Fruit fly (Drosophila melanogaster): Measurements from ENCODE around the gene Ac76E.
A peak's percentile ranks its signal among the peaks of the same experiment; 100 is the strongest.

Gene Ac76E

DNA sequence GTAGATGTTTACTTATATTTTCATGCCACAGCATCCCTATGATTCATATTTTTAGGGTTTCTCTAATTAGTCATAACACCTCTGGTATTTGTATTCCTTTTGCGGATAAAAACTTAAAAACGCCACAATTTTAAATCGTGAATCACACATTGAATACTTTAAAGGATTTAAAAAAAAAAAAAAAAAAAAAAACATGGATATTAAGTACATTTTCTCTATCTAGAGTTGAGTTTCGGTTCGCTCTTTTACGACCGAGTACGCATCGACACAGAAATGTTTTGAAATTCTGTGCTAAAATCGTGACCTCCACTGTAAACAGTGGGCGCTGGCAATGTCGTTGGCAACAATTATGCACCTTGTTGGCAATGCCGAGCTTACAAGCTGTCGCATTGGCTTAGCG lies 33.7 kb upstream of the Ac76E start:
- TF ChIP-seq esn (GFP tag; optimal IDR thresholded peaks at IDR 0.05) (peak; percentile 45), CG10669 (GFP tag; optimal IDR thresholded peaks at IDR 0.05) (peak; percentile 23), fkh (GFP tag; optimal IDR thresholded peaks at IDR 0.05) (no peak), OdsH (GFP tag; optimal IDR thresholded peaks at IDR 0.05) (peak; percentile 66), svp (GFP tag) (peak; percentile 64), Hr39 (GFP tag; optimal IDR thresholded peaks at IDR 0.05) (peak; percentile 38), Hr4 (GFP tag; optimal IDR thresholded peaks at IDR 0.05) (peak; percentile 70), spab (GFP tag; optimal IDR thresholded peaks at IDR 0.05) (no peak), CG9139 (GFP tag; optimal IDR thresholded peaks at IDR 0.05) (no peak), pdm3 (GFP tag; optimal IDR thresholded peaks at IDR 0.05) (peak; percentile 51), Eip93F (GFP tag; optimal IDR thresholded peaks at IDR 0.05) (no peak), CG11902 (GFP tag; optimal IDR thresholded peaks at IDR 0.05) (no peak), CG6808 (GFP tag; optimal IDR thresholded peaks at IDR 0.05) (no peak), CG8632 (GFP tag; optimal IDR thresholded peaks at IDR 0.05) (peak; percentile 34), CG7368 (GFP tag; optimal IDR thresholded peaks at IDR 0.05) (no peak), fd85E (GFP tag; optimal IDR thresholded peaks at IDR 0.05) (no peak), salr (GFP tag; optimal IDR thresholded peaks at IDR 0.05) (peak in 1 of 2 experiments; percentile 55), dsx (GFP tag; optimal IDR thresholded peaks at IDR 0.05; ENCODE audit: poor library complexity, severe bottlenecking) (no peak), Sox15 (GFP tag; optimal IDR thresholded peaks at IDR 0.05) (no peak), CG34406 (GFP tag; optimal IDR thresholded peaks at IDR 0.05) (peak; percentile 34), Sox14 (GFP tag; optimal IDR thresholded peaks at IDR 0.05) (peak; percentile 53), Eip78C (GFP tag) (peak; percentile 86), CG6163 (GFP tag; IDR thresholded peaks at IDR 0.05) (peak; percentile 65), Eip75B (GFP tag; optimal IDR thresholded peaks at IDR 0.05) (no peak), achi (GFP tag; optimal IDR thresholded peaks at IDR 0.05) (peak; percentile 59), dac (GFP tag; optimal IDR thresholded peaks at IDR 0.05) (no peak), cyc (GFP tag; optimal IDR thresholded peaks at IDR 0.05) (no peak), CG1621 (tag; optimal IDR thresholded peaks at IDR 0.05) (no peak), eg (GFP tag; IDR thresholded peaks at IDR 0.05) (peak; percentile 61; the same call in 2 of the 3 replicates), Sox102F (GFP tag; optimal IDR thresholded peaks at IDR 0.05) (no peak), Hr38 (GFP tag; optimal IDR thresholded peaks at IDR 0.05) (no peak), vri (GFP tag; optimal IDR thresholded peaks at IDR 0.05) (no peak), CG6276 (GFP tag; optimal IDR thresholded peaks at IDR 0.05) (peak; percentile 19), CG6792 (GFP tag; optimal IDR thresholded peaks at IDR 0.05) (peak; percentile 17), CG8319 (GFP tag; optimal IDR thresholded peaks at IDR 0.05) (no peak), Smox (GFP tag; optimal IDR thresholded peaks at IDR 0.05) (peak; percentile 39), net (GFP tag; optimal IDR thresholded peaks at IDR 0.05) (peak; percentile 68), CG11294 (GFP tag; IDR thresholded peaks at IDR 0.05) (0 out of 2 replicates have a peak, but pooled peaks have one; percentile 32), CG16779 (tag; optimal IDR thresholded peaks at IDR 0.05) (no peak), Met (GFP tag; optimal IDR thresholded peaks at IDR 0.05) (peak; percentile 59), CG11762 (GFP tag; optimal IDR thresholded peaks at IDR 0.05; ENCODE audit: insufficient read depth) (no peak), CG15336 (GFP tag; IDR thresholded peaks at IDR 0.05) (peak; percentile 74), topi (GFP tag; optimal IDR thresholded peaks at IDR 0.05) (peak; percentile 26), CG3919 (GFP tag; optimal IDR thresholded peaks at IDR 0.05) (peak; percentile 44), CG8119 (GFP tag; IDR thresholded peaks at IDR 0.05) (peak; percentile 62), CG10631 (GFP tag; optimal IDR thresholded peaks at IDR 0.05) (peak; percentile 14), CG6854 (GFP tag; optimal IDR thresholded peaks at IDR 0.05) (no peak), CG3032 (tag; optimal IDR thresholded peaks at IDR 0.05) (no peak), acj6 (GFP tag; optimal IDR thresholded peaks at IDR 0.05) (peak; percentile 57), CG4318 (GFP tag; optimal IDR thresholded peaks at IDR 0.05) (no peak), Blimp-1 (GFP tag; optimal IDR thresholded peaks at IDR 0.05) (no peak), Gug (GFP tag; IDR thresholded peaks at IDR 0.05) (no peak), fd59A (GFP tag; optimal IDR thresholded peaks at IDR 0.05) (no peak)

All from whole organism, prepupa.